Fruit fly (Drosophila melanogaster) S2 (cell line): Measurements from ENCODE around the gene CG8837.

Experiments
- CG8478 ChIP-seq: fragments of >200 bp; optimal IDR thresholded peaks from 2 replicates; lab custom pipeline; 2018
- CTCF ChIP-seq, 2 experiments: fragments of >200 bp; optimal IDR thresholded peaks; 2 replicates each; lab custom pipeline; 2018

Gene CG8837

dm6 chr2L:3307189-3307588 lies 12.9 kb upstream of the CG8837 start:
- TF ChIP-seq CG8478 (lab: Kevin White, UChicago): no peak
- no peak for TF ChIP-seq CTCF (optimal IDR thresholded peaks at IDR 0.05; lab: Kevin White, UChicago)

dm6 chr2L:3308529-3309272 lies 11.3 kb upstream of the CG8837 start, which contains the start of gene CG15406:
Gene CG15406, plus strand, starts transcription at chr2L:3309222.
- TF ChIP-seq CG8478 (lab: Kevin White, UChicago): no peak
- TF ChIP-seq CTCF (optimal IDR thresholded peaks at IDR 0.05; lab: Kevin White, UChicago): no peak

- TF ChIP-seq CG8478 (lab: Kevin White, UChicago) (no peak), CTCF (optimal IDR thresholded peaks at IDR 0.05; lab: Kevin White, UChicago) (no peak)
These were observed 3.6 kb downstream of the CG8837 start, which contains the start of gene CG33281 for dm6 chr2L:3323319-3324287. Gene CG33281, plus strand, starts transcription at chr2L:3324237.

dm6 chr2L:3327603-3328002 lies 7.6 kb downstream of the CG8837 start, which contains the start of gene CG33282:
Gene CG33282, plus strand, starts transcription at chr2L:3327903.
- TF ChIP-seq CG8478 (lab: Kevin White, UChicago) (no peak), CTCF (optimal IDR thresholded peaks at IDR 0.05; lab: Kevin White, UChicago) (no peak)

- TF ChIP-seq CTCF (optimal IDR thresholded peaks at IDR 0.05; lab: Kevin White, UChicago) (no peak), CG8478 (lab: Kevin White, UChicago) (no peak)
These were observed 10.6 kb downstream of the CG8837 start, which contains the start of gene CG3285 for dm6 chr2L:3330628-3331027. Gene CG3285, plus strand, starts transcription at chr2L:3330928.

dm6 chr2L:3332514-3332913 lies 12.5 kb downstream of the CG8837 start, which contains the start of gene CG15408:
Gene CG15408, plus strand, starts transcription at chr2L:3332814.
- no peak for TF ChIP-seq CTCF (optimal IDR thresholded peaks at IDR 0.05; lab: Kevin White, UChicago)
- TF ChIP-seq CG8478 (lab: Kevin White, UChicago): no peak

- no peak for TF ChIP-seq CTCF (optimal IDR thresholded peaks at IDR 0.05; lab: Kevin White, UChicago)
These were observed 18.6 kb downstream of the CG8837 start for dm6 chr2L:3338566-3339215.

- no peak for TF ChIP-seq CTCF (optimal IDR thresholded peaks at IDR 0.05; lab: Kevin White, UChicago)
- TF ChIP-seq CG8478 (lab: Kevin White, UChicago): no peak
These were observed 19.4 kb downstream of the CG8837 start for dm6 chr2L:3339420-3339819.

dm6 chr2L:3341231-3341935 lies 21.3 kb downstream of the CG8837 start:
- TF ChIP-seq CG8478 (lab: Kevin White, UChicago) (no peak), CTCF (optimal IDR thresholded peaks at IDR 0.05; lab: Kevin White, UChicago) (no peak)

- TF ChIP-seq CTCF (optimal IDR thresholded peaks at IDR 0.05; lab: Kevin White, UChicago) (no peak), CG8478 (lab: Kevin White, UChicago) (no peak)
These were observed 22.3 kb downstream of the CG8837 start for dm6 chr2L:3342369-3342768.

dm6 chr2L:3345763-3346482 lies 25.9 kb downstream of the CG8837 start:
- TF ChIP-seq CTCF (optimal IDR thresholded peaks at IDR 0.05; lab: Kevin White, UChicago): no peak
- no peak for TF ChIP-seq CG8478 (lab: Kevin White, UChicago)

dm6 chr2L:3346483-3346839 lies 26.4 kb downstream of the CG8837 start:
- TF ChIP-seq CG8478 (lab: Kevin White, UChicago) (no peak), CTCF (optimal IDR thresholded peaks at IDR 0.05; lab: Kevin White, UChicago) (no peak)

dm6 chr2L:3348146-3348747 lies 28.2 kb downstream of the CG8837 start:
- TF ChIP-seq CG8478 (lab: Kevin White, UChicago) (no peak), CTCF (optimal IDR thresholded peaks at IDR 0.05; lab: Kevin White, UChicago) (no peak)
